Fruit fly (Drosophila melanogaster) whole organism, wandering third instar larva: ENCODE data around the gene Cyp311a1.

Experiments
- Abd-B ChIP-seq: fragments of >200 bp; optimal IDR thresholded peaks from 2 replicates; lab custom pipeline; 2017; ENCODE audit warnings: missing biosample characterization, missing genetic modification characterization
- CG9705 ChIP-seq: fragments of 200-800 bp; sonication (Bioruptor generic); optimal IDR thresholded peaks from 2 replicates; lab custom pipeline; 2018; ENCODE audit warnings: missing biosample characterization, mild to moderate bottlenecking, missing genetic modification characterization
- Mio ChIP-seq: sonication (Bioruptor generic); optimal IDR thresholded peaks from 2 replicates; lab custom pipeline; 2016; ENCODE audit warnings: missing biosample characterization, missing genetic modification characterization
- Myc ChIP-seq: fragments of >200 bp; optimal IDR thresholded peaks from 2 replicates; lab custom pipeline; 2017
- brk ChIP-seq: fragments of 200-800 bp; sonication (Bioruptor generic); optimal IDR thresholded peaks from 2 replicates; lab custom pipeline; 2016; ENCODE audit warnings: missing biosample characterization, mild to moderate bottlenecking, missing genetic modification characterization
- lola ChIP-seq: fragments of >200 bp; optimal IDR thresholded peaks from 2 replicates; lab custom pipeline; 2017; ENCODE audit warnings: missing biosample characterization, missing genetic modification characterization
- rgr ChIP-seq: fragments of 200-800 bp; sonication (Bioruptor generic); optimal IDR thresholded peaks from 3 replicates; lab custom pipeline; 2016; ENCODE audit warnings: missing biosample characterization, mild to moderate bottlenecking, missing genetic modification characterization

DNA sequence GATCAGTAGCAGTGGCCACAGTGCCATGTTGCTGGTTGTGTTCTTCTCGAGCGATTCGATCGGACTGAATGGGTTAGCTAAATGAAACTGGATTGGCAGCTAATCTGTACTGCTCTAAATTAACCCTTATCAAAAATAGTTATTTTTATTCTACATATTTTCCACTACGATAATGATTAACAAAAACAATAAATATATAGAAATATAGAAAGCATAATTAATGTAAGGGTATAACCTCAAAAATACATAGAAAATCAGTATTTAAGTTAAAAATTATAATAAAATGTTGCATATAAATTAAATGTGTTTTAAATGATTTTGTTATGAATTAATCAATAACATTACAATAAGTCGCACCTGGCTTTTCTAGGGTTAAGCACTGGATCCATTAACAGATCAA, at the start of gene Cyp311a1:
- no peak for TF ChIP-seq Abd-B (GFP tag; lab: Kevin White, UChicago)
- no peak for TF ChIP-seq brk (GFP tag; lab: Kevin White, UChicago)
- TF ChIP-seq Myc (lab: Kevin White, UChicago), result no peak
- no peak for TF ChIP-seq Mio (GFP tag; lab: Kevin White, UChicago)
- TF ChIP-seq lola (GFP tag; lab: Kevin White, UChicago), result no peak
- TF ChIP-seq CG9705, result no peak
- no peak for TF ChIP-seq rgr (GFP tag; lab: Kevin White, UChicago)
